Fruit fly (Drosophila melanogaster): Measurements from ENCODE around the gene HemK2.

Gene HemK2

DNA sequence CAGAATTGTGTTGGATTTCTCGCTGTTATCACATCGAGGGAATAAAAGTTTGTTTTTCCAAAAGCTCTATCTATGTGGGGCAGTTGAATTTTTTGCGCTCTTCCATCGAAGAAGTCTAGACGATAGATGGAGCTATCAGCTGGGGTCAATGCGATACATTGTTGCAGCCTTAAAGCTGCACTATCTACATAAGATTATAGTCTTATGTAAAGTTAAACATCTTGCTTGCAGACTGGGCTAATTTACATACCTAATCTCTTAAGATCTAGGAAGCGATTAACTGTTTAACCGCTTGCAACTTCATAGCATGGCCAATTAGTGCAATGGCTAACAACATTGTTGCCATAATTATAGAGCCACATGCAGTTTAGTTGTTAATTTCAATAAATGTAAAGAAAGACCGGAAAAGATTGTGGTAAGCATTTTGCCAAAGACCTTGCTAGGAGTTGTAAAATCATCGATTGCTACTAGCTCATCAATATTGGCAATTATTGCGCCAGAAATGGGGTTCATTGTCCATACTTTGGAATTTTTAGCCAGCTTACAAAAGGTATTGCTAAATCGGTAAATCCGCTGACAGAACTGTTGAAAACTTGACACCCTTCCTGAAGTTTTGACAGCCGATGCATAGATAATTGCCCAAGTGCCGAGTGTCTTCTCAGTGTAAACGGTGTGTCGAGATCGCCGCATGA, 27.2 kb downstream of the HemK2 start:
- TF ChIP-seq psq (optimal IDR thresholded peaks at IDR 0.05) = no peak
- TF ChIP-seq pan (optimal IDR thresholded peaks at IDR 0.05) = no peak
- no peak for TF ChIP-seq EcR (GFP tag; optimal IDR thresholded peaks at IDR 0.05)
- TF ChIP-seq Dll (optimal IDR thresholded peaks at IDR 0.05) = no peak
- TF ChIP-seq usp (GFP tag; optimal IDR thresholded peaks at IDR 0.05) = no peak
- TF ChIP-seq CG8478 (optimal IDR thresholded peaks at IDR 0.05) = no peak

DNA sequence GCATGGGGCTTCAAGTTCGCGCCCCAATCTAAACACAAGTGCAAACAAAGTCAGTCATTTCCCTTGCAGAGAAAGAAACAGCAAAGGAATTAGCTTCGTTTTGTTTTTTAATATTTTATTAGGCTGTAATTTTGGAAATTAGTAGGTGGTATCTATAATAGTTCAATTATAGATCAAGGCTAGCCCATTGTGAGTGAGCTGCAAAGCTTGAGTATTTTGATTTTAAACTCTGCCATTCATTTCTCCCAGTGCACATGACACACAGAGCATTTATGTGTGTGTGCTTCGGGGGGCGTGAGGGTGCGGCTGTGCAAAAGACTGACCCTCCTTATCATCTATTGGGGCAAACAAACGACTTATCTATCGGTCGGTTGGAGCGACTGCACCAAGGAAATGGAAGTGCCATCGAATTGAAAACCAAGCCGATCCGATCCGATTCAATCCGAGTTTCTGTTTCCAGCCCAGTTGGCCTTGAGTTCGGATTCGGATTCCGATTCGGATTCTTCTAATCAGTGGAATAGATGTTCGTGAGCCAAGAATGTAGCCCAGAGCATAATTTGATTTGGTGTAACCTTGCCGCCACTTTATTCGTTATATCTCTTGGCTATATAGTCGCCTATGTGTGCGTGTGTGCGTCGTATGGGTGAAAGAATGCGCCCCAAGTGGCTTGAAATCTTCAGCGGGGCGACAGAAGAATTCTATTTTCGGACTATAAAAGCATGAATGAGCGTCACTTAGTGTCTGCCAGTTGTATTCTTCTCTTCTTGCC, 27.9 kb downstream of the HemK2 start:
- no peak for TF ChIP-seq pan (optimal IDR thresholded peaks at IDR 0.05)

DNA sequence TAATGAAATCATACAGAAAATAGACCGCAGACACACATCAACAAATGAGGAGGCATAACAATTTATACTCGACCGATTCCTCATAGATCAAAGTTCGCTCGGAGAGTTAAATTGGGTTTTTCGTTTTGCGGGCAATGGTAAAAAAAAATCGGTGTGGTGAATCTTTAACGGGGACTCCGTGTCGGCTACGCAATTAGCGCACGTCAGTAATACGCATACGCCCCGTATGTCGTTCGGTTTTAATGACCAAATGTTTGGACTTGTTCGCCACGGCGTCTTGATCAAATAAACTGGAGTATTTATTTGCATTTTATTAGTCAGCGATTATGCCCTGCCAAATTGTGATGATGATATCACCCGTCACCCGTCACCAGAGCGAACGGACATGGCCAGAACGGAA, 28.7 kb downstream of the HemK2 start:
- TF ChIP-seq psq (optimal IDR thresholded peaks at IDR 0.05) (no peak), usp (GFP tag; optimal IDR thresholded peaks at IDR 0.05) (no peak), pan (optimal IDR thresholded peaks at IDR 0.05) (no peak), CG8478 (optimal IDR thresholded peaks at IDR 0.05) (no peak)

DNA sequence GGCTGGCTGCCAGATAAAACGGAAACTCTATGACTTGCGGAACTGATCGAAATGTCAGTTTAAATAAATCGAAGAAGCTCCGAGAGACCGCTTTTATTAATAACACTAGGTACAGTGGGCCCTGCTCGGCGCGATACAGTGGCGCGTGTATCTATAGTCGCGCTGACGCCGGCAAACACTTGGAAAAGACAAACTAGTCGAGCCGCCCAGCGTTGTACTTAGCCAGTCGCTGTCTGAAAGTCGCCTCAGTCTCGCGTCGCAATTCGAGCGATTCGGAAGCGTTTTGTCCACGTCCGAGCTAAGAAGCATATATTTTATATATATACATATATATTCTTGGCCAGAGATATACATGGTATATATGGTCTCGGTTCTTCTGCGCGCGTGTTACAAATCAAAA, 29.6 kb downstream of the HemK2 start:
- no peak for TF ChIP-seq psq (optimal IDR thresholded peaks at IDR 0.05)
- no peak for TF ChIP-seq CG8478 (optimal IDR thresholded peaks at IDR 0.05)
- no peak for TF ChIP-seq pan (optimal IDR thresholded peaks at IDR 0.05)
- no peak for TF ChIP-seq Dll (optimal IDR thresholded peaks at IDR 0.05)
- TF ChIP-seq usp (GFP tag; optimal IDR thresholded peaks at IDR 0.05) = no peak
- TF ChIP-seq EcR (GFP tag; optimal IDR thresholded peaks at IDR 0.05) = no peak

DNA sequence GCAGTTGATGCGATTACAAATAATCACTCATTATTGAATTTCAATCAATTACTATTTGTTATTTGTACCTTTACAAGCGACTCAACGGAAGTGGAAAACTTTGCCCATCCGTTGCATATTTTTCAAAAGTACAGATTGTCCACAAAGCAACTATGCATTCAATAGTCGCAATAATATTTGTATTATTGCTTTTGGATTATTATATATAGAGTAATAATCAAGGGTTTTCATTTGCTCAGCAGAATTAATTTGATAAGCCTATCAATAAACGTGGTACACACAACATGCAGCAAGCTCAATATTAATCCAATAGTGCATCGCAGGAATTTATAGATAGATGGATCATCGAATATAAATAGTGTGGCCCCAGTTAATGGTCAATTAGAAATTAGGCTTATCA, 30.9 kb downstream of the HemK2 start:
- TF ChIP-seq psq (optimal IDR thresholded peaks at IDR 0.05) (no peak), pan (optimal IDR thresholded peaks at IDR 0.05) (no peak), Dll (optimal IDR thresholded peaks at IDR 0.05) (no peak), usp (GFP tag; optimal IDR thresholded peaks at IDR 0.05) (no peak), EcR (GFP tag; optimal IDR thresholded peaks at IDR 0.05) (no peak), CG8478 (optimal IDR thresholded peaks at IDR 0.05) (no peak)

DNA sequence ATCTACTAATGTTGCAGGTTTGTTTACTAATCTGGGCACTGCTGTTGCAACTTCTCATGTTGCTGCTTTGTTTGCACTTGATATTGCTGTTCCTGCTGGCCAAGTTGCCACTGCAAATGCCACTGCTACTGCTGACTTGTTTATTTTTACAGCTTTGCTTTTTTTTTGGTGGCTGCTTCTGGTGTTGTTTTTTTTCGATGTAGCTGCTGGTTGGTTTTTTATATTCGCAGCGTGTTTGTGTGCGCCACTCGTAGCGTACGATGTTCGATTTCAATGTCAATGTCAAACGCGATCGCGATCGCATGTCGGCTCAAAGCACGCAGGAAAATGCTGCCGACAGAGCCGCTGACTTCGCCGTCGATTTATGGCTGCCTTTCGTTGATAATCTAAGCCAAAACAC, 31.7 kb downstream of the HemK2 start:
- TF ChIP-seq Dll (optimal IDR thresholded peaks at IDR 0.05) (no peak), usp (GFP tag; optimal IDR thresholded peaks at IDR 0.05) (no peak), CG8478 (optimal IDR thresholded peaks at IDR 0.05) (no peak), pan (optimal IDR thresholded peaks at IDR 0.05) (no peak), EcR (GFP tag; optimal IDR thresholded peaks at IDR 0.05) (no peak), psq (optimal IDR thresholded peaks at IDR 0.05) (no peak)

DNA sequence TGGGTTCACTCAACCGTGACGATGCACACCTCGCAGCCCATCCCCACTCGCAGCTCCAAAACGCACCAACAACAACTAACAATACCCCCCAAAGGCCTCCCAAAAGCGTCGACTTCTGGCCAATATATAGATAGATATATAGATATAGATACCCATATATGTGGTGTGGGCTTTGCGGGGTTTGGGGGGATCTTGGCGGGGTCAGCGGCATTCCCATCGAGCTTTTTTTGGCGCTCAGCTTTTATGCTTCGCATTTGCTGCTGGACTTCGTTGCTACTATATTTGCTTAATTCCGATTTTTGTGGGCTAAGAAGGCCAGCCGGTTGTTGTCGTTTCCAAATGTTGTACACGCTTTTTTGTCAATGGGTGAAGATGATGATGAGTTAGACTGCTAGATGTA, 32.1 kb downstream of the HemK2 start:
- no peak for TF ChIP-seq EcR (GFP tag; optimal IDR thresholded peaks at IDR 0.05)
- no peak for TF ChIP-seq Dll (optimal IDR thresholded peaks at IDR 0.05)
- TF ChIP-seq psq (optimal IDR thresholded peaks at IDR 0.05) = no peak
- no peak for TF ChIP-seq pan (optimal IDR thresholded peaks at IDR 0.05)
- TF ChIP-seq usp (GFP tag; optimal IDR thresholded peaks at IDR 0.05) = no peak
- no peak for TF ChIP-seq CG8478 (optimal IDR thresholded peaks at IDR 0.05)

DNA sequence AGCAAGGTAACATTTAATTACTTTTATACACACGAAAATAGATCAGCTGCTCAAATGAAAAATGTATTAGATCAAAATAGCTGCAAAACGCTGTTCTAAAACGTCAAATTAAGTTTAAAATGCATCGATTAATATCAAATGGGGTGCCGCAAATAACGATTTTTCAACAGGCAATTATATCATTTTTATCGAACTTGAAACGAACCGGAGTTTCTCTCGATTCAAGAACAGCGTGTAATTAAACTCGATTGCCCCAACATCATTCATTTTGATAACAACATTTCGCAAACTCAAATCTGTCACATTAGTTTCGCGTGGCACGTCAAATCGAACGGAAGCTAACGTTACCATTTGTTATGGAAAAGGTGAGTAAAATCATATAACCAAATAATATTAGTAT, 34.1 kb downstream of the HemK2 start, which contains the start of gene CG31689:
CG31689 (plus strand) TSS at position 301 of the 400 bp plus-strand sequence.
- TF ChIP-seq psq (optimal IDR thresholded peaks at IDR 0.05) (no peak), EcR (GFP tag; optimal IDR thresholded peaks at IDR 0.05) (no peak), usp (GFP tag; optimal IDR thresholded peaks at IDR 0.05) (no peak), pan (optimal IDR thresholded peaks at IDR 0.05) (no peak), CG8478 (optimal IDR thresholded peaks at IDR 0.05) (no peak)

DNA sequence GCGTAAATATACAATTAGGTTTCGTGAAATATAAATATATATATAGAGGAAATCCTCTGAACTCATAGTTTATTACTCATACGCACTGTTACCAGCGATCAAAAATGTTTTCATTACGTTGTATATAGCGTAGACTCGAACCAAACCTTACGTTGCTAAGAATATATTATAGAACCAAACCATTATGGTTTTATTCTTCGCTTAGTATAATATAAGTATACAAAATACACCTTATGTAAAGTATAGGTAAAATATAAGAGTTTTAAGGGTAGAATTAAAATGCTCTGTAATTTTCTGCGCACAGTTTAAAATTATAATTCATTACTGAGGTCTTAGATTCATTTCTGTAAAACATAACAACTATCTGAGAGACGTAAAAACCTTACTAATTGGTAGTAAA, 35.0 kb downstream of the HemK2 start:
- no peak for TF ChIP-seq pan (optimal IDR thresholded peaks at IDR 0.05)
- TF ChIP-seq CG8478 (optimal IDR thresholded peaks at IDR 0.05) = no peak
- TF ChIP-seq Dll (optimal IDR thresholded peaks at IDR 0.05) = no peak
- TF ChIP-seq psq (optimal IDR thresholded peaks at IDR 0.05) = no peak
- no peak for TF ChIP-seq EcR (GFP tag; optimal IDR thresholded peaks at IDR 0.05)
- TF ChIP-seq usp (GFP tag; optimal IDR thresholded peaks at IDR 0.05) = no peak

DNA sequence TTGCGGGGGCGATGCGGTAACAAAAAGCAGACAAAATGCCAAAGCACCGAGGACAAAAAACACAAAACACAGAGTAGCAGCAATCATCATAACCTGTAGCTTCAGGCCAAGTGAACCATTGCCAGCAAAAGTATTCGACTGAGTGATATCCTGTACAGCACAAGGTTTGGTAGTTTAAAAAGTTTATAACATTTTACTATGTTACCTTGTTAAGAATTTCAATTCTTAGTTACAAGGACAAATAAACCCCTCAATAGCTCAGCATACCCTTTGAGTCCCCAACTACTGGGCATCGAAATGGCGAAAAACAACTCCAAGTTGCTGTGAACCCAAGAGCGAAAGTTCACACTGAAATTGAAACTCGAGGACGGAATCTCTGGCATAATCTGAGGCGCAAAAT, 36.4 kb downstream of the HemK2 start:
- TF ChIP-seq psq (optimal IDR thresholded peaks at IDR 0.05) = no peak
- TF ChIP-seq Dll (optimal IDR thresholded peaks at IDR 0.05) = no peak
- no peak for TF ChIP-seq pan (optimal IDR thresholded peaks at IDR 0.05)
- no peak for TF ChIP-seq usp (GFP tag; optimal IDR thresholded peaks at IDR 0.05)
- no peak for TF ChIP-seq EcR (GFP tag; optimal IDR thresholded peaks at IDR 0.05)
- no peak for TF ChIP-seq CG8478 (optimal IDR thresholded peaks at IDR 0.05)

DNA sequence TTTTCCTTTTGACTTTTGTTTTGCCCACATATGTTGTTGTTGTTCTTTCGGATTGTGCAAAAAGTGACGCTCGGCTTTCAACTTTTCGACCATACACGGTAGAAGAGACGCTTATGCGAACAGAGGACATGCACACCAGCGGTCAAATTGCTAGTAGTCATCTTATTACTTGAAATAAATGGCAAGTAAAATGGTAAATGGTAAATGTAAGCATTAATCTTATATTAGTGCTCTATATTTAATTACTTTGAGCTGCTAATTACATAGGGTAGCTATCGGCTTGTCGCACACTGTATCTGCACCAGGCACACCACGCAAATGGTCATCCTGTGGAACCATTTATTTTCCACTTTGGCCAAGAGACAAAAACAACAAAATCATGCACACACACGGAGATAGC, 38.2 kb downstream of the HemK2 start:
- TF ChIP-seq CG8478 (optimal IDR thresholded peaks at IDR 0.05) (no peak), psq (optimal IDR thresholded peaks at IDR 0.05) (no peak), pan (optimal IDR thresholded peaks at IDR 0.05) (no peak), Dll (optimal IDR thresholded peaks at IDR 0.05) (no peak), EcR (GFP tag; optimal IDR thresholded peaks at IDR 0.05) (no peak), usp (GFP tag; optimal IDR thresholded peaks at IDR 0.05) (no peak)

DNA sequence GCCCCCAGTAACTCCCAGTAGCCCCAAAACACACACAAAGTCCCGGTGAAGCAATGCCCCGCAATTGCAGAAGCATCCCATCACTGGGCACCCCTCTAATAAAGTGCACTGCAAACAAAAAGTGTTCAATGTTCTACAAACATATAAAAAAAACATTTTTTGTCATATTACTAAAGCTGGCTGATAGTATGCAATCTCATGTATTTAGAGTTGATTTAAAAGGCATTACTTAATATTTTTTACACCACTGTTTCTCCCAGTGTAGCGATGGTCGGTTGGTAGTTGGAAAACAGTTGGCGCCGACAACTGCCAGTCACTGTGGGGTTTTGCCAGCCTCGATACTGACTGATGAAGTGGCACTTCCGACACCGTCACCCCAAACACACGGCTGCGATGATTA, 39.1 kb downstream of the HemK2 start:
- TF ChIP-seq EcR (GFP tag; optimal IDR thresholded peaks at IDR 0.05) = no peak
- TF ChIP-seq Dll (optimal IDR thresholded peaks at IDR 0.05) = no peak
- TF ChIP-seq CG8478 (optimal IDR thresholded peaks at IDR 0.05) = no peak
- no peak for TF ChIP-seq pan (optimal IDR thresholded peaks at IDR 0.05)
- TF ChIP-seq usp (GFP tag; optimal IDR thresholded peaks at IDR 0.05) = no peak
- no peak for TF ChIP-seq psq (optimal IDR thresholded peaks at IDR 0.05)

Measured in whole organism.